Comparison of ENCODE assay signal across 5 fruit fly cellular contexts in the genomic region with DNA sequence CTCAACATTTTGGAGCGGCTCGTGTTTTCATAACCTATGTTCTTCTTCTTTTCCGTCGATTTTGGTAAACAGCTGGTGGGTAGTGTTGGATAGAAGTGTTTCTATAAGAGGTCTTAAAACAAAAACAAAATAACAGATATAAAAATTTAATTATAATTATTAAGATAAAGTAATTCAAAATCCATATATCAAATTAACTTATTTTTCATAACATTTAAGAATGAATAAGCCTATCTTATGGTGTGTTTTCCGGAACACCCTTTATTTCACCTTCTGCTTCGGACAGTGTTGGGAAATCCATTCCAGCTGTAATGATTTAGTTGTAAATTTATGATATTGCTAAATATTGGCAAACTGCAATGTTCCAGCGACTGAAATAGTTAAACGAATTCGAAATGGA.
TF ChIP-seq lines count a peak whose summit lies in the region.

TSS of gene mRpS2 (minus strand) at position 64 of the 400 bp plus-strand sequence.
TSS of gene Mon1 (plus strand) at position 286 of the 400 bp plus-strand sequence.

TF ChIP-seq in whole organism, adult, 20 proteins besides CTCF, POLR2A, EP300 and RAD21 (continued from another document):
- peak; percentile 86 for TF ChIP-seq Clk (GFP tag; optimal IDR thresholded peaks at IDR 0.05; lab: Kevin White, UChicago)
- peak; percentile 96 for TF ChIP-seq CG12768 (GFP tag; optimal IDR thresholded peaks at IDR 0.05; lab: Kevin White, UChicago)
- peak; percentile 94 for TF ChIP-seq bab1 (GFP tag; optimal IDR thresholded peaks at IDR 0.05; lab: Kevin White, UChicago)

TF ChIP-seq in whole organism, embryonic, 481 proteins besides CTCF, POLR2A, EP300 and RAD21 (continued from another document and continues in another):
- TF ChIP-seq ken (GFP tag; IDR thresholded peaks at IDR 0.05; lab: Robert Waterston, UW) (peak; percentile 96), sr (GFP tag; IDR thresholded peaks at IDR 0.05; lab: Robert Waterston, UW) (peak; percentile 78; the same call in 2 of the 3 replicates), CG1603 (tag; optimal IDR thresholded peaks at IDR 0.05; lab: Kevin White, UChicago) (peak; percentile 68), NFAT (GFP tag; IDR thresholded peaks at IDR 0.05; lab: Robert Waterston, UW) (peak; percentile 97), CG6854 (GFP tag; optimal IDR thresholded peaks at IDR 0.05; lab: Kevin White, UChicago) (peak; percentile 76), shn (GFP tag; optimal IDR thresholded peaks at IDR 0.05; lab: Kevin White, UChicago) (peak; percentile 57), CG1529 (GFP tag; optimal IDR thresholded peaks at IDR 0.05; lab: Kevin White, UChicago) (peak; percentile 83), slou (GFP tag; optimal IDR thresholded peaks at IDR 0.05; lab: Kevin White, UChicago) (peak; percentile 90), lola (GFP tag; optimal IDR thresholded peaks at IDR 0.05; lab: Kevin White, UChicago) (peak in 1 of 3 experiments; percentile 94), CG17328 (GFP tag; IDR thresholded peaks at IDR 0.05; lab: Robert Waterston, UW) (peak; percentile 97), CG11695 (GFP tag; IDR thresholded peaks at IDR 0.05; lab: Robert Waterston, UW) (peak; percentile 96), Jarid2 (GFP tag; optimal IDR thresholded peaks at IDR 0.05; lab: Kevin White, UChicago) (no peak), Aef1 (GFP tag; IDR thresholded peaks at IDR 0.05; lab: Robert Waterston, UW) (peak; percentile 96), CG12071 (GFP tag; optimal IDR thresholded peaks at IDR 0.05; lab: Kevin White, UChicago) (peak; percentile 81), Usf (GFP tag; optimal IDR thresholded peaks at IDR 0.05; lab: Kevin White, UChicago) (peak; percentile 75), zfh2 (GFP tag; optimal IDR thresholded peaks at IDR 0.05; lab: Kevin White, UChicago) (peak; percentile 84), kay (GFP tag; optimal IDR thresholded peaks at IDR 0.05; lab: Kevin White, UChicago) (peak; percentile 93), jing (GFP tag; optimal IDR thresholded peaks at IDR 0.05; lab: Kevin White, UChicago) (no peak), ttk (GFP tag; IDR thresholded peaks at IDR 0.05; lab: Robert Waterston, UW) (peak; percentile 95), tup (GFP tag; optimal IDR thresholded peaks at IDR 0.05; lab: Kevin White, UChicago) (peak; percentile 85), CG17802 (tag; optimal IDR thresholded peaks at IDR 0.05; lab: Kevin White, UChicago) (peak; percentile 76), D19A (tag; optimal IDR thresholded peaks at IDR 0.05; lab: Kevin White, UChicago) (peak; percentile 86), dmrt11E (tag; optimal IDR thresholded peaks at IDR 0.05; lab: Kevin White, UChicago) (peak; percentile 88), eyg (GFP tag; optimal IDR thresholded peaks at IDR 0.05; lab: Kevin White, UChicago) (peak; percentile 18), Meics (GFP tag; optimal IDR thresholded peaks at IDR 0.05; lab: Kevin White, UChicago) (peak; percentile 96), CG4820 (GFP tag; optimal IDR thresholded peaks at IDR 0.05; lab: Kevin White, UChicago) (peak; percentile 91), gfzf (GFP tag; optimal IDR thresholded peaks at IDR 0.05; lab: Kevin White, UChicago) (no peak), Ptx1 (GFP tag; IDR thresholded peaks at IDR 0.05; lab: Robert Waterston, UW) (peak; percentile 98), E2f2 (GFP tag; IDR thresholded peaks at IDR 0.05; lab: Robert Waterston, UW) (peak; percentile 77), Hsf (GFP tag; optimal IDR thresholded peaks at IDR 0.05; lab: Kevin White, UChicago) (peak; percentile 85), CG6654 (GFP tag; optimal IDR thresholded peaks at IDR 0.05; lab: Kevin White, UChicago) (peak; percentile 61)

TF ChIP-seq in whole organism, prepupa, 60 proteins besides CTCF, POLR2A, EP300 and RAD21 (continued from another document and continues in another):
- TF ChIP-seq spab (GFP tag; optimal IDR thresholded peaks at IDR 0.05; lab: Kevin White, UChicago) (peak; percentile 81), Blimp-1 (GFP tag; optimal IDR thresholded peaks at IDR 0.05; lab: Kevin White, UChicago) (peak; percentile 79), CG6276 (GFP tag; optimal IDR thresholded peaks at IDR 0.05; lab: Kevin White, UChicago) (no peak), dac (GFP tag; optimal IDR thresholded peaks at IDR 0.05; lab: Kevin White, UChicago) (peak; percentile 87), Smox (GFP tag; optimal IDR thresholded peaks at IDR 0.05; lab: Kevin White, UChicago) (peak; percentile 85), CG8119 (GFP tag; IDR thresholded peaks at IDR 0.05; lab: Robert Waterston, UW) (peak; percentile 95), eg (GFP tag; IDR thresholded peaks at IDR 0.05; lab: Robert Waterston, UW) (peak; percentile 97), CG1621 (tag; optimal IDR thresholded peaks at IDR 0.05; lab: Kevin White, UChicago) (peak; percentile 70), CG15336 (GFP tag; IDR thresholded peaks at IDR 0.05; lab: Robert Waterston, UW) (peak; percentile 92), Hr39 (GFP tag; optimal IDR thresholded peaks at IDR 0.05; lab: Kevin White, UChicago) (peak; percentile 90), topi (GFP tag; optimal IDR thresholded peaks at IDR 0.05; lab: Kevin White, UChicago) (peak; percentile 87), CG6163 (GFP tag; IDR thresholded peaks at IDR 0.05; lab: Robert Waterston, UW) (peak; percentile 94), ss (GFP tag; optimal IDR thresholded peaks at IDR 0.05; lab: Kevin White, UChicago) (no peak), CG10669 (GFP tag; optimal IDR thresholded peaks at IDR 0.05; lab: Kevin White, UChicago) (peak; percentile 98), cyc (GFP tag; optimal IDR thresholded peaks at IDR 0.05; lab: Kevin White, UChicago) (peak; percentile 93), Eip78C (GFP tag; lab: Kevin White, UChicago) (peak; percentile 94), Hr38 (GFP tag; optimal IDR thresholded peaks at IDR 0.05; lab: Kevin White, UChicago) (peak; percentile 29), Ets21C (GFP tag; optimal IDR thresholded peaks at IDR 0.05; lab: Kevin White, UChicago) (peak; percentile 82), net (GFP tag; optimal IDR thresholded peaks at IDR 0.05; lab: Kevin White, UChicago) (peak; percentile 88), Hr4 (GFP tag; optimal IDR thresholded peaks at IDR 0.05; lab: Kevin White, UChicago) (peak; percentile 89), Gug (GFP tag; IDR thresholded peaks at IDR 0.05; lab: Robert Waterston, UW) (peak; percentile 95), Lpt (GFP tag; optimal IDR thresholded peaks at IDR 0.05; lab: Kevin White, UChicago) (peak; percentile 91), acj6 (GFP tag; optimal IDR thresholded peaks at IDR 0.05; lab: Kevin White, UChicago) (peak; percentile 93), Sox14 (GFP tag; optimal IDR thresholded peaks at IDR 0.05; lab: Kevin White, UChicago) (peak; percentile 86), vri (GFP tag; optimal IDR thresholded peaks at IDR 0.05; lab: Kevin White, UChicago) (peak; percentile 76), svp (GFP tag; lab: Kevin White, UChicago) (no peak), CG16779 (tag; optimal IDR thresholded peaks at IDR 0.05; lab: Kevin White, UChicago) (no peak), CG6792 (GFP tag; optimal IDR thresholded peaks at IDR 0.05; lab: Kevin White, UChicago) (peak; percentile 90), CG11294 (GFP tag; IDR thresholded peaks at IDR 0.05; lab: Robert Waterston, UW) (peak; percentile 93), CG11762 (GFP tag; optimal IDR thresholded peaks at IDR 0.05; lab: Kevin White, UChicago; ENCODE audit: insufficient read depth) (peak; percentile 92), Met (GFP tag; optimal IDR thresholded peaks at IDR 0.05; lab: Kevin White, UChicago) (peak; percentile 90), fkh (GFP tag; optimal IDR thresholded peaks at IDR 0.05; lab: Kevin White, UChicago) (peak; percentile 73)

TF ChIP-seq in whole organism, pupa, 21 proteins besides CTCF, POLR2A, EP300 and RAD21 (continued from another document):
- no peak for TF ChIP-seq EcR (GFP tag; optimal IDR thresholded peaks at IDR 0.05; lab: Kevin White, UChicago)

TF ChIP-seq in whole organism, wandering third instar larva, 38 proteins besides CTCF, POLR2A, EP300 and RAD21 (continued from another document):
- TF ChIP-seq Hr83 (GFP tag; optimal IDR thresholded peaks at IDR 0.05; lab: Kevin White, UChicago; ENCODE audit: poor library complexity, severe bottlenecking) (peak; percentile 89), brk (GFP tag; optimal IDR thresholded peaks at IDR 0.05; lab: Kevin White, UChicago) (no peak), CG9705 (GFP tag; optimal IDR thresholded peaks at IDR 0.05; lab: Kevin White, UChicago) (peak; percentile 86), Hnf4 (GFP tag; optimal IDR thresholded peaks at IDR 0.05; lab: Kevin White, UChicago) (peak; percentile 93), h (GFP tag; optimal IDR thresholded peaks at IDR 0.05; lab: Kevin White, UChicago) (peak; percentile 90), Vsx2 (GFP tag; optimal IDR thresholded peaks at IDR 0.05; lab: Kevin White, UChicago; ENCODE audit: partially characterized antibody) (no peak), Dfd (GFP tag; optimal IDR thresholded peaks at IDR 0.05; lab: Kevin White, UChicago) (no peak), sv (GFP tag; optimal IDR thresholded peaks at IDR 0.05; lab: Kevin White, UChicago) (peak; percentile 93), psq (GFP tag; optimal IDR thresholded peaks at IDR 0.05; lab: Kevin White, UChicago) (peak; percentile 91), Abd-B (GFP tag; optimal IDR thresholded peaks at IDR 0.05; lab: Kevin White, UChicago) (no peak), HLH106 (tag; optimal IDR thresholded peaks at IDR 0.05; lab: Kevin White, UChicago) (peak; percentile 97), pan (optimal IDR thresholded peaks at IDR 0.05; lab: Kevin White, UChicago) (no peak), Sp1 (GFP tag; optimal IDR thresholded peaks at IDR 0.05; lab: Kevin White, UChicago) (peak; percentile 93), lola (GFP tag; optimal IDR thresholded peaks at IDR 0.05; lab: Kevin White, UChicago) (no peak), Hr78 (GFP tag; optimal IDR thresholded peaks at IDR 0.05; lab: Kevin White, UChicago) (no peak), Rel (GFP tag; optimal IDR thresholded peaks at IDR 0.05; lab: Kevin White, UChicago) (peak; percentile 4), Rel (tag; optimal IDR thresholded peaks at IDR 0.05; lab: Kevin White, UChicago) (peak; percentile 69), Dif (GFP tag; optimal IDR thresholded peaks at IDR 0.05; lab: Kevin White, UChicago; ENCODE audit: partially characterized antibody) (no peak), woc (GFP tag; optimal IDR thresholded peaks at IDR 0.05; lab: Kevin White, UChicago) (peak; percentile 62)
